Fruit fly (Drosophila melanogaster) whole organism, embryonic: ENCODE results near the gene ss.
A peak's percentile ranks its signal among the peaks of the same experiment; 100 is the strongest.

Experiments
- Ada2b ChIP-seq: fragments of 200-800 bp; sonication (Bioruptor generic); IDR thresholded peaks from 2 replicates; pipeline ENCODE4 v1.3.6; 2022; ENCODE audit warnings: missing biosample characterization, missing genetic modification characterization
- Asciz ChIP-seq: fragments of 200-800 bp; sonication (Bioruptor generic); optimal IDR thresholded peaks from 2 replicates; lab custom pipeline; 2017; ENCODE audit warnings: missing biosample characterization, mild to moderate bottlenecking, missing genetic modification characterization, missing genetic modification reagents
- CG10979 ChIP-seq: fragments of 200-800 bp; sonication (Bioruptor generic); optimal IDR thresholded peaks from 2 replicates; lab custom pipeline; 2018; ENCODE audit warnings: missing biosample characterization, mild to moderate bottlenecking, missing genetic modification characterization, moderate library complexity
- CG11085 ChIP-seq: fragments of 200-800 bp; sonication (Bioruptor generic); IDR thresholded peaks from 2 replicates; pipeline ENCODE4 v1.3.6; 2022; ENCODE audit warnings: missing biosample characterization, missing genetic modification characterization
- CG12659 ChIP-seq: fragments of 200-800 bp; sonication (Bioruptor generic); optimal IDR thresholded peaks from 3 replicates; lab custom pipeline; 2017; ENCODE audit warnings: mild to moderate bottlenecking, missing biosample characterization, missing genetic modification reagents, missing genetic modification characterization
- CG12744 ChIP-seq: fragments of 200-800 bp; sonication (Bioruptor generic); optimal IDR thresholded peaks from 2 replicates; lab custom pipeline; 2016; ENCODE audit warnings: missing biosample characterization, missing genetic modification characterization
- CG13296 ChIP-seq: fragments of 200-800 bp; sonication (Bioruptor generic); optimal IDR thresholded peaks from 3 replicates; lab custom pipeline; 2018; ENCODE audit warnings: missing biosample characterization, mild to moderate bottlenecking, missing genetic modification characterization
- CG14050 ChIP-seq: fragments of 200-800 bp; sonication (Bioruptor generic); IDR thresholded peaks from 3 replicates; pipeline ENCODE4 v1.3.6; 2022; ENCODE audit warnings: missing biosample characterization, missing genetic modification characterization
- CG14965 ChIP-seq: fragments of 200-800 bp; sonication (Bioruptor generic); optimal IDR thresholded peaks from 2 replicates; lab custom pipeline; 2016; ENCODE audit warnings: missing biosample characterization, missing genetic modification characterization, borderline replicate concordance
- CG15011 ChIP-seq: fragments of 200-800 bp; sonication (Bioruptor generic); optimal IDR thresholded peaks from 3 replicates; lab custom pipeline; 2018; ENCODE audit warnings: missing biosample characterization, mild to moderate bottlenecking, missing genetic modification characterization
- CG1832 ChIP-seq: fragments of 200-800 bp; sonication (Bioruptor generic); optimal IDR thresholded peaks from 2 replicates; lab custom pipeline; 2017; ENCODE audit warnings: missing biosample characterization, mild to moderate bottlenecking, missing genetic modification characterization, inconsistent platforms
- CG2120 ChIP-seq: fragments of 200-800 bp; sonication (Bioruptor generic); optimal IDR thresholded peaks from 3 replicates; lab custom pipeline; 2016; ENCODE audit warnings: missing biosample characterization, missing genetic modification characterization
- CG30403 ChIP-seq: fragments of 200-800 bp; sonication (Bioruptor generic); optimal IDR thresholded peaks from 3 replicates; lab custom pipeline; 2016; ENCODE audit warnings: missing biosample characterization, missing genetic modification characterization
- CG30431 ChIP-seq: fragments of 200-800 bp; sonication (Bioruptor generic); optimal IDR thresholded peaks from 2 replicates; lab custom pipeline; 2017; ENCODE audit warnings: missing biosample characterization, missing genetic modification characterization
- CG34224 ChIP-seq: fragments of 200-800 bp; sonication (Bioruptor generic); IDR thresholded peaks from 3 replicates; pipeline ENCODE4 v1.3.6; 2022; ENCODE audit warnings: missing biosample characterization, missing genetic modification characterization; ENCODE audit not compliant: partially characterized antibody
- CG4404 ChIP-seq: fragments of 200-800 bp; sonication (Bioruptor generic); IDR thresholded peaks from 2 replicates; pipeline ENCODE4 v1.3.6; 2022; ENCODE audit warnings: missing biosample characterization, missing genetic modification characterization
- CG4730 ChIP-seq: fragments of 200-800 bp; sonication (Bioruptor generic); IDR thresholded peaks from 2 replicates; pipeline ENCODE4 v1.3.6; 2022; ENCODE audit warnings: missing biosample characterization, missing genetic modification characterization
- CG5180 ChIP-seq: fragments of 200-800 bp; sonication (Bioruptor generic); optimal IDR thresholded peaks from 3 replicates; lab custom pipeline; 2017; ENCODE audit warnings: missing biosample characterization, missing genetic modification characterization, mild to moderate bottlenecking, moderate library complexity, missing genetic modification reagents
- CG6175 ChIP-seq: fragments of 200-800 bp; sonication (Bioruptor generic); IDR thresholded peaks from 3 replicates; pipeline ENCODE4 v1.3.6; 2022; ENCODE audit warnings: missing biosample characterization, missing genetic modification characterization
- CG7556 ChIP-seq: fragments of 200-800 bp; sonication (Bioruptor generic); optimal IDR thresholded peaks from 2 replicates; lab custom pipeline; 2017; ENCODE audit warnings: missing biosample characterization, mild to moderate bottlenecking, missing genetic modification characterization
- CG7839 ChIP-seq: fragments of 200-800 bp; sonication (Bioruptor generic); optimal IDR thresholded peaks from 3 replicates; lab custom pipeline; 2018; ENCODE audit warnings: missing biosample characterization, mild to moderate bottlenecking, missing genetic modification characterization, moderate library complexity
- CG7928 ChIP-seq: fragments of 200-800 bp; sonication (Bioruptor generic); optimal IDR thresholded peaks from 2 replicates; lab custom pipeline; 2017; ENCODE audit warnings: missing biosample characterization, mild to moderate bottlenecking, missing genetic modification characterization
- CTCF ChIP-seq: fragments of 200-800 bp; sonication (Bioruptor generic); optimal IDR thresholded peaks from 2 replicates; lab custom pipeline; 2017; ENCODE audit warnings: missing biosample characterization, mild to moderate bottlenecking, missing genetic modification characterization, moderate library complexity
- Dip2 ChIP-seq: fragments of 200-800 bp; sonication (Bioruptor generic); IDR thresholded peaks from 2 replicates; pipeline ENCODE4 v1.3.6; 2022; ENCODE audit warnings: missing biosample characterization, missing genetic modification characterization
- Dp ChIP-seq: fragments of 200-800 bp; sonication (Bioruptor generic); optimal IDR thresholded peaks from 2 replicates; lab custom pipeline; 2018; ENCODE audit warnings: missing biosample characterization, mild to moderate bottlenecking, missing genetic modification characterization, moderate library complexity
- E2f1 ChIP-seq: fragments of 200-800 bp; sonication (Bioruptor generic); IDR thresholded peaks from 2 replicates; pipeline ENCODE4 v1.3.6; 2022; ENCODE audit warnings: missing biosample characterization, missing genetic modification characterization
- ERR ChIP-seq: fragments of 200-800 bp; sonication (Bioruptor generic); optimal IDR thresholded peaks from 2 replicates; lab custom pipeline; 2016; ENCODE audit warnings: missing biosample characterization, missing genetic modification characterization
- Med ChIP-seq: fragments of 200-800 bp; sonication (Bioruptor generic); peaks from one replicate; lab custom pipeline; 2016; ENCODE audit warnings: missing biosample characterization, missing genetic modification characterization, mild to moderate bottlenecking, inconsistent platforms, moderate library complexity
- Ssrp ChIP-seq: fragments of 200-800 bp; sonication (Bioruptor generic); optimal IDR thresholded peaks from 2 replicates; lab custom pipeline; 2018; ENCODE audit warnings: missing biosample characterization, mild to moderate bottlenecking, missing genetic modification characterization, moderate library complexity
- Tbp ChIP-seq: fragments of >200 bp; optimal IDR thresholded peaks from 2 replicates; lab custom pipeline; 2018; ENCODE audit warnings: missing biosample characterization, missing genetic modification characterization
- Xrp1 ChIP-seq: fragments of 200-800 bp; sonication (Bioruptor generic); IDR thresholded peaks from 2 replicates; pipeline ENCODE4 v1.3.6; 2022; ENCODE audit warnings: missing biosample characterization, missing genetic modification characterization
- bbx ChIP-seq: fragments of 200-800 bp; sonication (Bioruptor generic); IDR thresholded peaks from 2 replicates; pipeline ENCODE4 v1.3.6; 2022; ENCODE audit warnings: missing biosample characterization, missing genetic modification characterization; ENCODE audit not compliant: partially characterized antibody
- dysf ChIP-seq: fragments of 200-800 bp; sonication (Bioruptor generic); IDR thresholded peaks from 3 replicates; pipeline ENCODE4 v1.3.6; 2022; ENCODE audit warnings: missing biosample characterization, missing genetic modification characterization
- eve ChIP-seq, 2 experiments: fragments of >200 bp; optimal IDR thresholded peaks; 2 replicates each; lab custom pipeline; 2017; ENCODE audit warnings: missing biosample characterization in 2 of 2, missing genetic modification characterization in 2 of 2
- gt ChIP-seq: fragments of 200-800 bp; sonication (Bioruptor generic); IDR thresholded peaks from 2 replicates; pipeline ENCODE4 v1.3.6; 2022; ENCODE audit warnings: missing biosample characterization, missing genetic modification characterization
- insv ChIP-seq, 2 experiments: fragments of 200-800 bp; sonication (Bioruptor generic); optimal IDR thresholded peaks; 3 replicates each; lab custom pipeline; 2016 to 2018; ENCODE audit warnings: missing biosample characterization in 2 of 2, missing genetic modification characterization in 2 of 2
- kay ChIP-seq: fragments of 200-800 bp; sonication (Bioruptor generic); optimal IDR thresholded peaks from 2 replicates; lab custom pipeline; 2016; ENCODE audit warnings: missing biosample characterization, missing genetic modification characterization
- knrl ChIP-seq: fragments of 200-800 bp; sonication (Bioruptor generic); IDR thresholded peaks from 3 replicates; pipeline ENCODE4 v1.3.6; 2022; ENCODE audit warnings: missing biosample characterization, missing genetic modification characterization; ENCODE audit not compliant: partially characterized antibody
- nau ChIP-seq: fragments of 200-800 bp; sonication (Bioruptor generic); optimal IDR thresholded peaks from 3 replicates; lab custom pipeline; 2017; ENCODE audit warnings: missing biosample characterization, mild to moderate bottlenecking, missing genetic modification characterization, missing genetic modification reagents
- nerfin-2 ChIP-seq: fragments of 200-800 bp; sonication (Bioruptor generic); IDR thresholded peaks from 2 replicates; pipeline ENCODE4 v1.3.6; 2022; ENCODE audit warnings: missing biosample characterization, missing genetic modification characterization; ENCODE audit not compliant: partially characterized antibody
- peb ChIP-seq: fragments of 200-800 bp; sonication (Bioruptor generic); IDR thresholded peaks from 2 replicates; pipeline ENCODE4 v1.3.6; 2022; ENCODE audit warnings: missing biosample characterization, missing genetic modification characterization
- phol ChIP-seq: fragments of 200-800 bp; sonication (Bioruptor generic); optimal IDR thresholded peaks from 3 replicates; lab custom pipeline; 2018; ENCODE audit warnings: missing biosample characterization, mild to moderate bottlenecking, missing genetic modification characterization, moderate library complexity
- pita ChIP-seq: fragments of 200-800 bp; sonication (Bioruptor generic); optimal IDR thresholded peaks from 2 replicates; lab custom pipeline; 2017; ENCODE audit warnings: missing biosample characterization, mild to moderate bottlenecking, missing genetic modification characterization
- pnt ChIP-seq: fragments of 200-800 bp; sonication (Bioruptor generic); optimal IDR thresholded peaks from 3 replicates; lab custom pipeline; 2016; ENCODE audit warnings: missing biosample characterization, missing genetic modification characterization
- repo ChIP-seq: fragments of 200-800 bp; sonication (Bioruptor generic); optimal IDR thresholded peaks from 2 replicates; lab custom pipeline; 2016; ENCODE audit warnings: missing biosample characterization, missing genetic modification characterization
- row ChIP-seq: fragments of 200-800 bp; sonication (Bioruptor generic); IDR thresholded peaks from 3 replicates; pipeline ENCODE4 v1.3.6; 2022; ENCODE audit warnings: missing biosample characterization, missing genetic modification characterization
- scrt ChIP-seq: fragments of 200-800 bp; sonication (Bioruptor generic); optimal IDR thresholded peaks from 2 replicates; lab custom pipeline; 2018; ENCODE audit warnings: missing biosample characterization, mild to moderate bottlenecking, missing genetic modification characterization, moderate library complexity
- ssp ChIP-seq: fragments of 200-800 bp; sonication (Bioruptor generic); IDR thresholded peaks from 2 replicates; pipeline ENCODE4 v1.3.6; 2022; ENCODE audit warnings: missing biosample characterization, missing genetic modification characterization
- stwl ChIP-seq: fragments of 200-800 bp; sonication (Bioruptor generic); optimal IDR thresholded peaks from 3 replicates; lab custom pipeline; 2018; ENCODE audit warnings: missing biosample characterization, mild to moderate bottlenecking, missing genetic modification characterization, moderate library complexity
- tap ChIP-seq: fragments of 200-800 bp; optimal IDR thresholded peaks from 3 replicates; lab custom pipeline; 2019; ENCODE audit warnings: missing biosample characterization, mild to moderate bottlenecking, missing genetic modification characterization, moderate library complexity
- tin ChIP-seq: fragments of 200-800 bp; sonication (Bioruptor generic); optimal IDR thresholded peaks from 3 replicates; lab custom pipeline; 2016; ENCODE audit warnings: missing biosample characterization, missing genetic modification characterization
- trh ChIP-seq: fragments of 200-800 bp; sonication (Bioruptor generic); optimal IDR thresholded peaks from 2 replicates; lab custom pipeline; 2016; ENCODE audit warnings: missing biosample characterization, missing genetic modification characterization

ss gene

DNA sequence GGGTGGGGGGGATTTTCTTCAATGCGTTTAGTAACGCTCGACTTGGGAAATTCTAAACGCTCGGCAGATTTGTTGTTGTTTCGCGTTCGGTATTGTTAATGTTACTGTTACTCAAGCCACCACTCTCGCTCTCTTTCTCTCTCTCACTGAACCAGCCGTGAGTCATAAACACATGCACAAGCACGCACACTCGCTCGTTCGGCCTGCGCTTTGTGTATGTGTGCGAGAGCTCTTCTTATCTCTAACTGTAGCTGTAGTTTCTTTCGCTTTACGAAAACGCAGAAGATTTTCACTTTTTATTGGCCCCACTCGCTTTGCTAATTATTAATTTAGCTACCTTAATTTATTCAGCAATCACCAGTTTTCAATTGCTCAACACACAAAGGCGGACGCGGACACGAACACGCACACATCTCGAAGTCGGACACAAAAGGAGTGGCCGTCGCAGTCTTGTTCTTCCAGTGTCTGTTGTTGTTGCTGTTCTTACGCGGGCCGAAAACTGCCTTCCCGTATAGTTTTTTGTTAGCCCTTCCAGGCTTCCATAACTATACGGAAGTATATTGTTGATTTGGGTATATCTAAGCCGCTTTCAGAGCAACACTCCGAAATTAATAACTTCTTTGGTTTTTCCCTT, 49.6 kb upstream of the ss start (continued):
- TF ChIP-seq Med (GFP tag; lab: Kevin White, UChicago) (peak; percentile 83), CTCF (no peak), CG14965 (GFP tag; lab: Kevin White, UChicago) (no peak), gt (no peak), row (GFP tag; lab: Robert Waterston, UW) (peak; percentile 14; the same call in 1 of the 3 replicates), CG12659 (GFP tag; lab: Kevin White, UChicago) (no peak), CG14050 (GFP tag; lab: Robert Waterston, UW) (no peak), CG4730 (GFP tag; lab: Robert Waterston, UW) (no peak), ERR (GFP tag; lab: Kevin White, UChicago) (no peak), CG10979 (no peak), stwl (tag; lab: Kevin White, UChicago) (no peak), trh (GFP tag; lab: Kevin White, UChicago) (no peak), pita (GFP tag; lab: Kevin White, UChicago) (no peak), insv (GFP tag; optimal IDR thresholded peaks at IDR 0.05; lab: Kevin White, UChicago) (no peak), bbx (GFP tag; lab: Robert Waterston, UW) (no peak), CG34224 (GFP tag; lab: Robert Waterston, UW) (peak; percentile 19; the same call in 2 of the 3 replicates), tin (GFP tag; lab: Kevin White, UChicago) (no peak), nau (GFP tag; lab: Kevin White, UChicago) (no peak), CG15011 (GFP tag; lab: Kevin White, UChicago) (no peak), Dip2 (no peak), dysf (GFP tag; lab: Robert Waterston, UW) (no peak), CG7556 (no peak), E2f1 (GFP tag; lab: Robert Waterston, UW) (no peak), CG6175 (GFP tag; lab: Robert Waterston, UW) (no peak), Ssrp (no peak), pnt (GFP tag; lab: Kevin White, UChicago) (no peak), CG30431 (GFP tag; lab: Kevin White, UChicago) (no peak), phol (tag; lab: Kevin White, UChicago) (no peak), tap (tag; lab: Kevin White, UChicago) (no peak), CG30403 (GFP tag; lab: Kevin White, UChicago) (no peak), CG12744 (GFP tag; lab: Kevin White, UChicago) (no peak), CG5180 (GFP tag; lab: Kevin White, UChicago) (no peak), kay (GFP tag; lab: Kevin White, UChicago) (peak; percentile 90), CG7839 (tag; lab: Kevin White, UChicago) (no peak), Xrp1 (GFP tag; lab: Robert Waterston, UW) (no peak), CG1832 (GFP tag; lab: Kevin White, UChicago) (no peak), knrl (GFP tag; lab: Robert Waterston, UW) (no peak), Dp (GFP tag; lab: Kevin White, UChicago) (no peak), scrt (GFP tag; lab: Kevin White, UChicago) (no peak), nerfin-2 (GFP tag; lab: Robert Waterston, UW) (no peak), CG2120 (GFP tag; lab: Kevin White, UChicago) (no peak), CG13296 (GFP tag; lab: Kevin White, UChicago) (no peak), repo (GFP tag; lab: Kevin White, UChicago) (no peak), eve (GFP tag; optimal IDR thresholded peaks at IDR 0.05; lab: Kevin White, UChicago) (no peak), Tbp (GFP tag; lab: Kevin White, UChicago) (no peak), Asciz (GFP tag; lab: Kevin White, UChicago) (no peak), ssp (no peak), Ada2b (GFP tag; lab: Robert Waterston, UW) (no peak), CG11085 (GFP tag; lab: Robert Waterston, UW) (no peak), CG4404 (GFP tag; lab: Robert Waterston, UW) (no peak), peb (GFP tag; lab: Robert Waterston, UW) (no peak), CG7928 (GFP tag; lab: Kevin White, UChicago) (no peak)
